Worm (Caenorhabditis elegans) whole organism, young adult: ENCODE results near the gene farl-11.

Source experiments
- F23B12.7 ChIP-seq: sonication (generic microtip); optimal IDR thresholded peaks from 2 replicates; lab custom pipeline; 2017; ENCODE audit warnings: missing genetic modification characterization, mild to moderate bottlenecking, missing compliant biosample characterization, antibody characterized with exemption, moderate library complexity; ENCODE audit not compliant: insufficient read depth
- F39B2.1 ChIP-seq: fragments of 200-800 bp; sonication (Bioruptor generic); IDR thresholded peaks from 2 replicates; pipeline ENCODE4 v1.3.6; 2022; ENCODE audit warnings: missing genetic modification reagents, missing genetic modification characterization, missing compliant biosample characterization
- F49E8.2 ChIP-seq: sonication (generic microtip); optimal IDR thresholded peaks from 3 replicates; lab custom pipeline; 2017; ENCODE audit warnings: missing genetic modification characterization, mild to moderate bottlenecking, missing compliant biosample characterization, antibody characterized with exemption, moderate library complexity; ENCODE audit not compliant: insufficient read depth
- ceh-100 ChIP-seq: fragments of 200-800 bp; sonication (Bioruptor generic); IDR thresholded peaks from 2 replicates; pipeline ENCODE4 v1.3.6; 2022; ENCODE audit warnings: missing genetic modification reagents, missing genetic modification characterization, missing compliant biosample characterization
- dpff-1 ChIP-seq: sonication (generic microtip); optimal IDR thresholded peaks from 2 replicates; lab custom pipeline; 2017; ENCODE audit warnings: mild to moderate bottlenecking, missing genetic modification characterization, missing compliant biosample characterization

DNA sequence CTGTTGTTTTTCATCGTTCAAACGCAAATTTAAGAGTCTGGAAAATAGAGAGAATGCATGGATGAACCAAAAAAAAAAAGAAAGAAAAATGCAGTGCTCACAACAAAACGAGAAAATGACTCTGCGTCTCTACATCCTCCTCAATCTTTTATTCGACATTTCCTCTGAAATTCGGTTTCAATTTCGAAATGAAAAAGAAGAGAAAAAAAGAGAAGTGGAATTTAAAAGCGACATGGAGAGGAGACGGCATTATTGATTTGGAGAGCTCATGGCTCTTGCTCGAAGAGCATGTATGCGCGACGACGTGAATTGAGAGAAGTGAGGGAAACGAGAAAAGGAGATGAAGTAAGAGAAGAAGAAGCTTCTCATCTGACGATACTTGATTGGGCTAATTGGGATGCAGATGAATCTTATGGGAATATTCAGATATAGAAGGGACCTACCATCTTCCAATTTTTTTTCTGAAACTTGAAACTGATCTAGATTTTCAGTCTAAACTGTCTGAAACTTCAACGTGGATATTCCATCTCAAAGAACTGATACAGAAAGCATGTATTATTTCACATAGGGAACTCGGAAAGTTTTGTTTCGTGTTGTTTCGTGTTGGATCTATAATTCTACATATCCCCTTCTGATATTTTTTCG lies 6.3 kb upstream of the farl-11 start:
- TF ChIP-seq F39B2.1 (GFP tag; lab: Robert Waterston, UW) (no peak), F49E8.2 (tag; lab: Kevin White, UChicago) (no peak), dpff-1 (no peak), ceh-100 (GFP tag; lab: Robert Waterston, UW) (no peak), F23B12.7 (tag; lab: Kevin White, UChicago) (no peak)
